Fruit fly (Drosophila melanogaster) S2 (cell line): ENCODE data around the gene Frl.

Experiments
- CG8478 ChIP-seq: fragments of >200 bp; optimal IDR thresholded peaks from 2 replicates; lab custom pipeline; 2018
- CTCF ChIP-seq, 2 experiments: fragments of >200 bp; optimal IDR thresholded peaks; 2 replicates each; lab custom pipeline; 2018

DNA sequence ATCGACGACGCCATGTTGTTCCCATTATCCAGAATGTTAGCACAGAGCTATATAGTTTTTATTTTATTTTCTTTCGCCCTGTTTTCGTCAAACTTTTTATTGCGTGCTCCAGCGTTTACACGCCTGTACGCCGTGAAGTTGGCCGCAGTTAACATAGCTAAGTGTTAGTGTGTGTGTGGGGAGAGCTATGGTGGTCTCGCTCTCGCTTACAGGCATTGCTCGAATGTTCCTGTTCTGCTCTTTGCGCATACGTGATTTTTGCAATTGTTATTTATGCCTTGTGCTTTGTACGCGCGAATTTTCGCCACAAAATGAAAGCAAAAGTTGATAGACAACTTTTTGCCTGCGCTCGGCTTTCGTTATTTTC is 49.0 kb upstream of the Frl start:
- TF ChIP-seq CG8478 (lab: Kevin White, UChicago) (no peak), CTCF (optimal IDR thresholded peaks at IDR 0.05; lab: Kevin White, UChicago) (no peak)
